Fruit fly (Drosophila melanogaster): ENCODE data around the gene bip1.

bip1 gene

DNA sequence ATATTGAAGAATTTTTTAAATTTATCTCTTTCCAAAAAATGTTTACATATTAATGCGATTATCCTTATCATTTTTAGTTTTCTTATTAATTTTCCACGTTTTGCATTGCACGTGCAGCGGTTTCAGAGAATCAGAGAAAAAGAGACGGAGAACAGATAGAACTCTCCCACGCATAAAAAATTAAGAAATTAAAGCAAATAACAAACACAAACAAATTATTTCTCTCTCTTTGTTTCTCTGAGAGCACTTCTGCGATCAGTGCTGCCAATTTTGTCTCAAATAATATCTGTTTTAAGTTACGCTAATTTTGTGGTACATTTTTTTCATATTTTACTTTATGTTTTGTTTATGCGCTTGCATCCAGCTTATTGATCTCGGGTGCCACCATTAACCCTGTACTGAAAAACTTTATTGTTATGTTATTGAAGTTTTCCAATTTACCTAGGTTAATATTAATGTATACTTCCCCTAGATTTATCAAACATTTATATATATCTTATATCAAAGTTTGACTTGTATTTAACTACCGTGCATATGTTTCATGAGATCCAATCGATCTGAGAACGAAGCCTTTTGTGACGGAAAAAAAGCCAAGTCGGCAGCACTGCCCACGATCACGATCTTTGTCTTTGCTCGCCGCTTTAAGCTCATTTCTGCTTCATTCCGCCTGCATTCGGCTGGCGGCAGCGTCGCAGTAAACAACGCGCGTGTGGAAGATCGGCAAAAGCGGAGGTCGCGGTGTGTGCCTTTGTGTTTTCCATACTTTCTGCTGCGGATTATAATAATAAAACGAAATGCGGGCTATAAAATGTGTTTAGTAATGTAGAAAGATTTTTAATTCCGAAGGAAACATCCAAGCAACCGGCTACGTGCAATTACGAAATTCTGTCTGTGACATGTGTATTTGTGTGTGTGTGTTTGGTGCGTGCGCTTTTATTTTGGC lies 5.0 kb upstream of the bip1 start, which contains the start of gene Sarm (continued):
- no peak for TF ChIP-seq sc (optimal IDR thresholded peaks at IDR 0.05)
- TF ChIP-seq sc (GFP tag; optimal IDR thresholded peaks at IDR 0.05) = peak; percentile 27
- no peak for TF ChIP-seq CG7786 (GFP tag; optimal IDR thresholded peaks at IDR 0.05)
- peak; percentile 64 for TF ChIP-seq Hmr (GFP tag; optimal IDR thresholded peaks at IDR 0.05)
- TF ChIP-seq CG7839 (tag; optimal IDR thresholded peaks at IDR 0.05) = peak; percentile 43
- TF ChIP-seq sens-2 (GFP tag; IDR thresholded peaks at IDR 0.05) = no peak
- TF ChIP-seq CG17385 (GFP tag; optimal IDR thresholded peaks at IDR 0.05) = peak; percentile 51
- TF ChIP-seq CG8478 (optimal IDR thresholded peaks at IDR 0.05) = no peak
- no peak for TF ChIP-seq Mad (GFP tag; optimal IDR thresholded peaks at IDR 0.05)
- TF ChIP-seq Drgx (GFP tag; IDR thresholded peaks at IDR 0.05) = no peak; the same call in 1 of the 2 replicates
- TF ChIP-seq pho (GFP tag; optimal IDR thresholded peaks at IDR 0.05) = no peak
- TF ChIP-seq corto (GFP tag; optimal IDR thresholded peaks at IDR 0.05) = no peak
- TF ChIP-seq Atf-2 (GFP tag; optimal IDR thresholded peaks at IDR 0.05) = no peak
- TF ChIP-seq oc (tag; optimal IDR thresholded peaks at IDR 0.05) = peak; percentile 77
- TF ChIP-seq CG32772 (GFP tag; IDR thresholded peaks at IDR 0.05) = no peak
- TF ChIP-seq MTF-1 (GFP tag; optimal IDR thresholded peaks at IDR 0.05; ENCODE audit: borderline replicate concordance) = no peak
- TF ChIP-seq Xrp1 (GFP tag; IDR thresholded peaks at IDR 0.05) = peak; percentile 37; the same call in 1 of the 2 replicates
- TF ChIP-seq CG9437 (GFP tag; optimal IDR thresholded peaks at IDR 0.05) = peak; percentile 46
- TF ChIP-seq otp (GFP tag; IDR thresholded peaks at IDR 0.05) = no peak
- TF ChIP-seq B-H2 (GFP tag; optimal IDR thresholded peaks at IDR 0.05) = no peak
- TF ChIP-seq CG7271 (tag; optimal IDR thresholded peaks at IDR 0.05) = no peak
- TF ChIP-seq gfzf (GFP tag; optimal IDR thresholded peaks at IDR 0.05) = no peak
- no peak for TF ChIP-seq CG6813 (GFP tag; optimal IDR thresholded peaks at IDR 0.05)
- TF ChIP-seq CG6683 (GFP tag; optimal IDR thresholded peaks at IDR 0.05) = no peak
- TF ChIP-seq CG2712 (tag; optimal IDR thresholded peaks at IDR 0.05) = peak; percentile 19
- peak; percentile 12 for TF ChIP-seq CG11723 (GFP tag; optimal IDR thresholded peaks at IDR 0.05)
- TF ChIP-seq Lim3 (GFP tag; IDR thresholded peaks at IDR 0.05) = no peak
- peak; percentile 36 for TF ChIP-seq tio (GFP tag; optimal IDR thresholded peaks at IDR 0.05)
- peak; percentile 18 for TF ChIP-seq Blimp-1 (GFP tag; optimal IDR thresholded peaks at IDR 0.05)
- no peak for TF ChIP-seq zen (tag; optimal IDR thresholded peaks at IDR 0.05)
- peak; percentile 43 for TF ChIP-seq CG7987 (GFP tag; optimal IDR thresholded peaks at IDR 0.05)
- TF ChIP-seq sug (tag; optimal IDR thresholded peaks at IDR 0.05) = peak; percentile 58
- no peak for TF ChIP-seq CG14050 (GFP tag; IDR thresholded peaks at IDR 0.05)
- peak; percentile 6 for TF ChIP-seq Bdp1 (GFP tag; optimal IDR thresholded peaks at IDR 0.05)
- TF ChIP-seq slbo (GFP tag; IDR thresholded peaks at IDR 0.05) = 0 out of 2 replicates have a peak, but pooled peaks have one; percentile 4
- TF ChIP-seq D19B (GFP tag; optimal IDR thresholded peaks at IDR 0.05) = peak; percentile 9
- TF ChIP-seq GATAe (GFP tag; conservative IDR thresholded peaks at IDR 0.05) = no peak
- TF ChIP-seq Hsf (GFP tag; optimal IDR thresholded peaks at IDR 0.05) = peak; percentile 20
- no peak for TF ChIP-seq CG10565 (GFP tag; optimal IDR thresholded peaks at IDR 0.05)
- TF ChIP-seq CG3407 (GFP tag; optimal IDR thresholded peaks at IDR 0.05) = no peak
- TF ChIP-seq jing (GFP tag; optimal IDR thresholded peaks at IDR 0.05) = no peak
- no peak for TF ChIP-seq CG6791 (GFP tag; IDR thresholded peaks at IDR 0.05; ENCODE audit: partially characterized antibody)
- TF ChIP-seq CG13287 (GFP tag; IDR thresholded peaks at IDR 0.05; ENCODE audit: partially characterized antibody) = no peak; the same call in 1 of the 2 replicates
- TF ChIP-seq CG6272 (GFP tag; IDR thresholded peaks at IDR 0.05) = no peak
- no peak for TF ChIP-seq slou (GFP tag; optimal IDR thresholded peaks at IDR 0.05)
- no peak for TF ChIP-seq luna (GFP tag; optimal IDR thresholded peaks at IDR 0.05)
- no peak for TF ChIP-seq peb (GFP tag; IDR thresholded peaks at IDR 0.05)
- TF ChIP-seq CG4730 (GFP tag; IDR thresholded peaks at IDR 0.05) = no peak
- TF ChIP-seq dpn (GFP tag; optimal IDR thresholded peaks at IDR 0.05) = peak; percentile 20 to 40
